Worm (Caenorhabditis elegans): ENCODE data around the gene fbxa-189.

ce11 chrV:17395374-17395773 is 50.4 kb downstream of the fbxa-189 start, which contains the start of gene srh-120:
- TF ChIP-seq dpl-1 (GFP tag; optimal IDR thresholded peaks at IDR 0.05) (no peak), C17E4.6 (GFP tag; IDR thresholded peaks at IDR 0.05) (no peak), rpc-1 (optimal IDR thresholded peaks at IDR 0.05) (no peak), rpc-1 (tag; optimal IDR thresholded peaks at IDR 0.05) (no peak), ztf-18 (tag; optimal IDR thresholded peaks at IDR 0.05) (no peak), nhr-120 (GFP tag; IDR thresholded peaks at IDR 0.05) (no peak), nfya-1 (tag; optimal IDR thresholded peaks at IDR 0.05; ENCODE audit: borderline replicate concordance, insufficient read depth) (no peak), unc-62 (GFP tag; optimal IDR thresholded peaks at IDR 0.05) (no peak), attf-5 (GFP tag; optimal IDR thresholded peaks at IDR 0.05) (no peak), dox-1 (GFP tag; IDR thresholded peaks at IDR 0.05) (no peak), egl-44 (GFP tag; IDR thresholded peaks at IDR 0.05) (no peak), egrh-3 (GFP tag; IDR thresholded peaks at IDR 0.05) (no peak), F22D6.2 (tag; optimal IDR thresholded peaks at IDR 0.05) (no peak), Y95B8A.8 (GFP tag; IDR thresholded peaks at IDR 0.05) (no peak)

Data from whole organism, young adult.